Worm (Caenorhabditis elegans): Measurements from ENCODE around the gene lin-14.

DNA sequence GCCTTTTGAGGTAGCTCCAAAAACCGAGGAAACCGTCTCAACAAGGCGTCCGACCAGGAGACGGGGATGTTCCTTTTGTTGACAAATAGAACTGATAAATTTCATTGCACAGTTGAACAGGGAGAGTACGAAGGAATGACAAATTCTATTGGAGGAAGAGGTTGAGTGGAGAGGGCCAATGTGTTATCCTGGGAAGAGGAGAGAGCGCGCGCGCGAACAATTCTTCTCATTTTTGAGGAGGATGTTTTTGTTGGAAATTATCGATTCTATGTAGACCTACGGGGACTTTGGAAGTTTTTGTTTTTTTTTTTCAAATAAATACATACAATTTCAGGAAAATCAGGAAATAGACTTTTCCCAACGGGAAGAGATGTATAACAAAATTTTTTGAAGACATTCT lies 27.6 kb upstream of the lin-14 start:
- TF ChIP-seq ZK546.5 (tag; optimal IDR thresholded peaks at IDR 0.05) (no peak), nhr-11 (tag; optimal IDR thresholded peaks at IDR 0.05) (no peak), pha-4 (tag; optimal IDR thresholded peaks at IDR 0.05) (no peak), elt-1 (tag; optimal IDR thresholded peaks at IDR 0.05) (no peak), egl-5 (tag; optimal IDR thresholded peaks at IDR 0.05) (no peak), ama-1 (optimal IDR thresholded peaks at IDR 0.05) (no peak), fkh-10 (GFP tag; optimal IDR thresholded peaks at IDR 0.05) (no peak), ceh-9 (tag; optimal IDR thresholded peaks at IDR 0.05) (no peak), R02D3.7 (tag; optimal IDR thresholded peaks at IDR 0.05) (no peak), lin-39 (tag; optimal IDR thresholded peaks at IDR 0.05) (no peak), aly-2 (tag; optimal IDR thresholded peaks at IDR 0.05) (no peak)

Data from whole organism, L3 larva.